Worm (Caenorhabditis elegans) whole organism, late embryonic: ENCODE results near the gene F44E2.10.
A peak's percentile ranks its signal among the peaks of the same experiment; 100 is the strongest.

Experiments used
- C08G9.2 ChIP-seq: sonication (generic microtip); optimal IDR thresholded peaks from 2 replicates; lab custom pipeline; 2016; ENCODE audit warnings: mild to moderate bottlenecking, missing genetic modification characterization, moderate library complexity, missing compliant biosample characterization
- F13H6.1 ChIP-seq: sonication (generic microtip); optimal IDR thresholded peaks from 2 replicates; lab custom pipeline; 2016; ENCODE audit warnings: missing genetic modification characterization, missing compliant biosample characterization
- K09A11.1 ChIP-seq: sonication (generic microtip); optimal IDR thresholded peaks from 2 replicates; lab custom pipeline; 2017; ENCODE audit warnings: antibody characterized with exemption, mild to moderate bottlenecking, missing genetic modification characterization, missing compliant biosample characterization; ENCODE audit not compliant: insufficient read depth
- T23F11.4 ChIP-seq: fragments of 200-800 bp; sonication (Bioruptor generic); optimal IDR thresholded peaks from 2 replicates; lab custom pipeline; 2018; ENCODE audit warnings: mild to moderate bottlenecking, missing genetic modification characterization, missing compliant biosample characterization
- ceh-14 ChIP-seq: sonication (generic microtip); optimal IDR thresholded peaks from 2 replicates; lab custom pipeline; 2016; ENCODE audit warnings: missing genotype, missing genetic modification characterization, missing compliant biosample characterization
- ceh-18 ChIP-seq: sonication (generic microtip); optimal IDR thresholded peaks from 2 replicates; lab custom pipeline; 2016; ENCODE audit warnings: missing genetic modification characterization, missing compliant biosample characterization
- ceh-19 ChIP-seq: fragments of 200-800 bp; sonication (Bioruptor generic); optimal IDR thresholded peaks from 2 replicates; lab custom pipeline; 2018; ENCODE audit warnings: mild to moderate bottlenecking, missing genetic modification characterization, missing compliant biosample characterization
- ceh-2 ChIP-seq: sonication (generic microtip); optimal IDR thresholded peaks from 2 replicates; lab custom pipeline; 2016; ENCODE audit warnings: missing genotype, missing genetic modification characterization, missing compliant biosample characterization
- ceh-24 ChIP-seq: sonication (generic microtip); optimal IDR thresholded peaks from 2 replicates; lab custom pipeline; 2016; ENCODE audit warnings: mild to moderate bottlenecking, missing genetic modification characterization, missing compliant biosample characterization
- ceh-31 ChIP-seq: sonication (generic microtip); optimal IDR thresholded peaks from 2 replicates; lab custom pipeline; 2016; ENCODE audit warnings: missing genetic modification characterization, missing compliant biosample characterization
- ceh-48 ChIP-seq: sonication (generic microtip); optimal IDR thresholded peaks from 2 replicates; lab custom pipeline; 2016; ENCODE audit warnings: missing genetic modification characterization, inconsistent platforms, missing compliant biosample characterization
- ceh-6 ChIP-seq: fragments of 200-800 bp; sonication (Bioruptor generic); optimal IDR thresholded peaks from 2 replicates; lab custom pipeline; 2018; ENCODE audit warnings: mild to moderate bottlenecking, missing genetic modification characterization, missing compliant biosample characterization
- ceh-9 ChIP-seq: sonication (generic microtip); optimal IDR thresholded peaks from 2 replicates; lab custom pipeline; 2016; ENCODE audit warnings: mild to moderate bottlenecking, missing genetic modification characterization, inconsistent platforms, missing compliant biosample characterization
- dmd-4 ChIP-seq: sonication (generic microtip); optimal IDR thresholded peaks from 2 replicates; lab custom pipeline; 2016; ENCODE audit warnings: borderline replicate concordance, missing genetic modification characterization, missing compliant biosample characterization
- dve-1 ChIP-seq: sonication (generic microtip); optimal IDR thresholded peaks from 2 replicates; lab custom pipeline; 2017; ENCODE audit warnings: antibody characterized with exemption, mild to moderate bottlenecking, missing genetic modification characterization, missing compliant biosample characterization
- elt-2 ChIP-seq: sonication (generic microtip); optimal IDR thresholded peaks from 2 replicates; lab custom pipeline; 2016; ENCODE audit warnings: missing genetic modification reagents, missing genetic modification characterization, missing compliant biosample characterization
- ets-4 ChIP-seq: sonication (generic microtip); optimal IDR thresholded peaks from 2 replicates; lab custom pipeline; 2016; ENCODE audit warnings: missing genetic modification characterization, missing compliant biosample characterization
- fax-1 ChIP-seq: sonication (generic microtip); optimal IDR thresholded peaks from 2 replicates; lab custom pipeline; 2016; ENCODE audit warnings: missing genotype, missing genetic modification characterization, missing compliant biosample characterization
- fkh-10 ChIP-seq: fragments of 150-350 bp; optimal IDR thresholded peaks from 2 replicates; lab custom pipeline; 2014; ENCODE audit warnings: missing biosample characterization, missing genetic modification reagents, missing genetic modification characterization
- gmeb-2 ChIP-seq: sonication (generic microtip); optimal IDR thresholded peaks from 2 replicates; lab custom pipeline; 2016; ENCODE audit warnings: missing genetic modification characterization, inconsistent platforms, missing compliant biosample characterization
- hlh-30 ChIP-seq: sonication (generic microtip); optimal IDR thresholded peaks from 2 replicates; lab custom pipeline; 2017; ENCODE audit warnings: antibody characterized with exemption, missing genetic modification characterization, missing compliant biosample characterization; ENCODE audit not compliant: insufficient read depth
- hlh-8 ChIP-seq: sonication (generic microtip); optimal IDR thresholded peaks from 2 replicates; lab custom pipeline; 2016; ENCODE audit warnings: missing genotype, missing genetic modification characterization, missing compliant biosample characterization
- lim-6 ChIP-seq: sonication (generic microtip); optimal IDR thresholded peaks from 2 replicates; lab custom pipeline; 2016; ENCODE audit warnings: missing genetic modification characterization, missing compliant biosample characterization
- mec-3 ChIP-seq: sonication (generic microtip); optimal IDR thresholded peaks from 2 replicates; lab custom pipeline; 2016; ENCODE audit warnings: borderline replicate concordance, missing genetic modification characterization, missing compliant biosample characterization
- nfya-1 ChIP-seq: sonication (generic microtip); optimal IDR thresholded peaks from 2 replicates; lab custom pipeline; 2017; ENCODE audit warnings: missing genetic modification characterization, mild to moderate bottlenecking, missing compliant biosample characterization, antibody characterized with exemption, moderate library complexity
- nhr-11 ChIP-seq: fragments of 150-350 bp; optimal IDR thresholded peaks from 2 replicates; lab custom pipeline; 2014; ENCODE audit warnings: missing biosample characterization, missing genetic modification characterization
- nhr-232 ChIP-seq: sonication (generic microtip); optimal IDR thresholded peaks from 2 replicates; lab custom pipeline; 2016; ENCODE audit warnings: missing genetic modification characterization, missing compliant biosample characterization
- npax-4 ChIP-seq: sonication (generic microtip); optimal IDR thresholded peaks from 2 replicates; lab custom pipeline; 2016; ENCODE audit warnings: missing genetic modification characterization, missing compliant biosample characterization
- pha-2 ChIP-seq: sonication (generic microtip); optimal IDR thresholded peaks from 2 replicates; lab custom pipeline; 2017; ENCODE audit warnings: mild to moderate bottlenecking, missing genetic modification characterization, missing compliant biosample characterization
- pqm-1 ChIP-seq: sonication (generic microtip); optimal IDR thresholded peaks from 2 replicates; lab custom pipeline; 2016; ENCODE audit warnings: missing genetic modification characterization, missing compliant biosample characterization
- ref-2 ChIP-seq: sonication (generic microtip); optimal IDR thresholded peaks from 2 replicates; lab custom pipeline; 2016; ENCODE audit warnings: missing genetic modification characterization, missing compliant biosample characterization
- rnt-1 ChIP-seq: sonication (generic microtip); optimal IDR thresholded peaks from 2 replicates; lab custom pipeline; 2016; ENCODE audit warnings: missing genetic modification characterization, missing compliant biosample characterization
- sdc-2 ChIP-seq: sonication (generic microtip); optimal IDR thresholded peaks from 2 replicates; lab custom pipeline; 2016; ENCODE audit warnings: missing genotype, missing genetic modification characterization, missing compliant biosample characterization
- sox-4 ChIP-seq: sonication (generic microtip); optimal IDR thresholded peaks from 2 replicates; lab custom pipeline; 2017; ENCODE audit warnings: mild to moderate bottlenecking, missing genetic modification characterization, inconsistent platforms, missing compliant biosample characterization
- tbx-2 ChIP-seq: sonication (generic microtip); optimal IDR thresholded peaks from 2 replicates; lab custom pipeline; 2016; ENCODE audit warnings: missing genetic modification characterization, missing compliant biosample characterization
- tbx-7 ChIP-seq: sonication (generic microtip); optimal IDR thresholded peaks from 2 replicates; lab custom pipeline; 2016; ENCODE audit warnings: missing genotype, missing genetic modification characterization, missing compliant biosample characterization
- ttx-3 ChIP-seq: sonication (generic microtip); optimal IDR thresholded peaks from 2 replicates; lab custom pipeline; 2016; ENCODE audit warnings: missing genetic modification reagents, missing genetic modification characterization, missing compliant biosample characterization
- unc-3 ChIP-seq, 2 experiments: fragments of 200-800 bp in 1 of 2; sonication (Bioruptor generic) in 1 of 2; sonication (generic microtip) in 1 of 2; conservative IDR thresholded peaks in 1 of 2; optimal IDR thresholded peaks in 1 of 2; 2 replicates each; pipeline versions ENCODE4 v1.3.6 to Lab custom; 2016 to 2022; ENCODE audit warnings: missing compliant biosample characterization in 2 of 2, missing genetic modification characterization in 2 of 2, missing genetic modification reagents in 1 of 2
- unc-42 ChIP-seq: sonication (generic microtip); optimal IDR thresholded peaks from 2 replicates; lab custom pipeline; 2016; ENCODE audit warnings: missing genotype, missing genetic modification characterization, missing compliant biosample characterization
- unc-55 ChIP-seq: sonication (generic microtip); optimal IDR thresholded peaks from 2 replicates; lab custom pipeline; 2017; ENCODE audit warnings: missing biosample characterization, missing genetic modification reagents, missing genetic modification characterization
- zip-5 ChIP-seq: sonication (generic microtip); optimal IDR thresholded peaks from 2 replicates; lab custom pipeline; 2016; ENCODE audit warnings: missing genetic modification characterization, missing compliant biosample characterization

Gene F44E2.10

ce11 chrIII:8850482-8851047 is 19.7 kb upstream of the F44E2.10 start, which contains the start of gene F44E2.9:
F44E2.9 (minus strand) TSS chrIII:8850532.
- TF ChIP-seq ceh-31 (tag; lab: Kevin White, UChicago) (peak; percentile 86), npax-4 (no peak), ceh-19 (GFP tag; lab: Kevin White, UChicago) (no peak), ceh-18 (peak; percentile 27), fax-1 (peak; percentile 29), lim-6 (tag; lab: Kevin White, UChicago) (peak; percentile 21), ceh-24 (tag; lab: Kevin White, UChicago) (no peak), T23F11.4 (GFP tag; lab: Kevin White, UChicago) (no peak), nhr-11 (tag; lab: Kevin White, UChicago) (no peak), rnt-1 (tag; lab: Kevin White, UChicago) (peak; percentile 52), ceh-14 (tag; lab: Kevin White, UChicago) (peak; percentile 1), hlh-30 (peak; percentile 13), F13H6.1 (tag; lab: Kevin White, UChicago) (no peak), pha-2 (tag; lab: Kevin White, UChicago) (no peak), sox-4 (tag; lab: Kevin White, UChicago) (no peak), fkh-10 (GFP tag; lab: Kevin White, UChicago) (no peak), gmeb-2 (tag; lab: Kevin White, UChicago) (no peak), sdc-2 (tag; lab: Kevin White, UChicago) (peak; percentile 11), zip-5 (tag; lab: Kevin White, UChicago) (peak; percentile 66), nhr-232 (tag; lab: Kevin White, UChicago) (no peak), C08G9.2 (tag; lab: Kevin White, UChicago) (peak; percentile 87), ttx-3 (tag; lab: Kevin White, UChicago) (no peak), mec-3 (peak; percentile 70), ceh-2 (tag; lab: Kevin White, UChicago) (peak; percentile 77), ref-2 (tag; lab: Kevin White, UChicago) (peak; percentile 51), unc-42 (peak; percentile 25), ets-4 (peak; percentile 81), tbx-2 (tag; lab: Kevin White, UChicago) (peak; percentile 78), nfya-1 (tag; lab: Kevin White, UChicago) (peak; percentile 22), hlh-8 (tag; lab: Kevin White, UChicago) (peak; percentile 59), tbx-7 (peak; percentile 76), unc-55 (GFP tag; lab: Kevin White, UChicago) (no peak)

ce11 chrIII:8849507-8849906 is 18.6 kb upstream of the F44E2.10 start, which contains the start of gene F44E2.8:
F44E2.8 (minus strand) TSS chrIII:8849877.
- no peak for TF ChIP-seq ceh-2 (tag; lab: Kevin White, UChicago)
- TF ChIP-seq hlh-8 (tag; lab: Kevin White, UChicago) = no peak
- TF ChIP-seq nhr-11 (tag; lab: Kevin White, UChicago) = no peak
- no peak for TF ChIP-seq hlh-30
- no peak for TF ChIP-seq ttx-3 (tag; lab: Kevin White, UChicago)
- TF ChIP-seq pqm-1 (tag; lab: Kevin White, UChicago) = no peak
- no peak for TF ChIP-seq mec-3
- TF ChIP-seq ceh-14 (tag; lab: Kevin White, UChicago) = no peak
- TF ChIP-seq rnt-1 (tag; lab: Kevin White, UChicago) = no peak
- TF ChIP-seq ref-2 (tag; lab: Kevin White, UChicago) = no peak
- no peak for TF ChIP-seq dmd-4 (tag; lab: Kevin White, UChicago)
- TF ChIP-seq ceh-9 (tag; lab: Kevin White, UChicago) = no peak
- no peak for TF ChIP-seq zip-5 (tag; lab: Kevin White, UChicago)
- no peak for TF ChIP-seq ceh-48 (tag; lab: Kevin White, UChicago)
- no peak for TF ChIP-seq ceh-18
- TF ChIP-seq F13H6.1 (tag; lab: Kevin White, UChicago) = no peak
- no peak for TF ChIP-seq fkh-10 (GFP tag; lab: Kevin White, UChicago)
- TF ChIP-seq, all 69 proteins: peak for 0

ce11 chrIII:8848372-8848771 is 17.5 kb upstream of the F44E2.10 start, which contains the start of gene F44E2.7:
F44E2.7 (minus strand) TSS chrIII:8848472.
- TF ChIP-seq ceh-2 (tag; lab: Kevin White, UChicago) (no peak), gmeb-2 (tag; lab: Kevin White, UChicago) (no peak), sox-4 (tag; lab: Kevin White, UChicago) (no peak), unc-3 (GFP tag; conservative IDR thresholded peaks at IDR 0.05; lab: Robert Waterston, UW) (no peak), unc-3 (tag; optimal IDR thresholded peaks at IDR 0.05; lab: Kevin White, UChicago) (no peak), F13H6.1 (tag; lab: Kevin White, UChicago) (no peak), mec-3 (no peak), nhr-232 (tag; lab: Kevin White, UChicago) (no peak), ceh-6 (GFP tag; lab: Kevin White, UChicago) (no peak), pha-2 (tag; lab: Kevin White, UChicago) (no peak), dve-1 (tag; lab: Kevin White, UChicago) (no peak), rnt-1 (tag; lab: Kevin White, UChicago) (no peak), ceh-9 (tag; lab: Kevin White, UChicago) (no peak), elt-2 (tag; lab: Kevin White, UChicago) (no peak), tbx-7 (no peak), K09A11.1 (tag; lab: Kevin White, UChicago) (no peak)
